Worm (Caenorhabditis elegans): Measurements from ENCODE around the gene K04C2.8.

The K04C2.8 gene

ce11 chrIII:6871067-6871466 lies 971 bp downstream of the K04C2.8 start:
- TF ChIP-seq blmp-1 (tag; optimal IDR thresholded peaks at IDR 0.05; ENCODE audit: insufficient read depth), result no peak
- no peak for TF ChIP-seq nhr-21 (tag; optimal IDR thresholded peaks at IDR 0.05)
- TF ChIP-seq aly-2 (tag; optimal IDR thresholded peaks at IDR 0.05), result no peak
- TF ChIP-seq C34F6.9 (tag; optimal IDR thresholded peaks at IDR 0.05), result peak; percentile 12
- peak in 1 of 2 experiments; percentile 47 for TF ChIP-seq lsy-2 (tag; optimal IDR thresholded peaks at IDR 0.05)
- peak; percentile 24 for TF ChIP-seq F13H6.1 (tag; optimal IDR thresholded peaks at IDR 0.05)
- peak; percentile 34 for TF ChIP-seq sma-9 (GFP tag; optimal IDR thresholded peaks at IDR 0.05)
- TF ChIP-seq sma-9 (tag; optimal IDR thresholded peaks at IDR 0.05), result no peak
- TF ChIP-seq nhr-129 (tag; optimal IDR thresholded peaks at IDR 0.05), result peak; percentile 69

- TF ChIP-seq ztf-1 (GFP tag; conservative IDR thresholded peaks at IDR 0.05) (no peak), C34F6.9 (tag; optimal IDR thresholded peaks at IDR 0.05) (peak; percentile 25), ZK546.5 (tag; optimal IDR thresholded peaks at IDR 0.05) (no peak), aly-2 (tag; optimal IDR thresholded peaks at IDR 0.05) (no peak), sem-4 (tag; optimal IDR thresholded peaks at IDR 0.05) (peak; percentile 23), sma-9 (GFP tag; optimal IDR thresholded peaks at IDR 0.05) (peak; percentile 27), sma-9 (tag; optimal IDR thresholded peaks at IDR 0.05) (no peak), nhr-77 (tag; optimal IDR thresholded peaks at IDR 0.05) (no peak), peb-1 (tag; optimal IDR thresholded peaks at IDR 0.05) (no peak), ama-1 (optimal IDR thresholded peaks at IDR 0.05) (peak; percentile 66), egl-27 (tag; optimal IDR thresholded peaks at IDR 0.05) (no peak), Y55F3AM.14 (GFP tag; optimal IDR thresholded peaks at IDR 0.05) (no peak), nhr-11 (tag; optimal IDR thresholded peaks at IDR 0.05) (no peak), F13H6.1 (tag; optimal IDR thresholded peaks at IDR 0.05) (peak; percentile 40), ceh-82 (tag; optimal IDR thresholded peaks at IDR 0.05) (no peak), R02D3.7 (tag; optimal IDR thresholded peaks at IDR 0.05) (no peak), lin-11 (tag; optimal IDR thresholded peaks at IDR 0.05) (no peak), nhr-25 (tag; optimal IDR thresholded peaks at IDR 0.05) (no peak), unc-55 (GFP tag; optimal IDR thresholded peaks at IDR 0.05) (no peak), nhr-6 (tag; optimal IDR thresholded peaks at IDR 0.05) (no peak), sma-3 (GFP tag; optimal IDR thresholded peaks at IDR 0.05) (no peak), nhr-23 (tag; optimal IDR thresholded peaks at IDR 0.05) (no peak), mdl-1 (tag; optimal IDR thresholded peaks at IDR 0.05) (no peak), ztf-11 (tag; optimal IDR thresholded peaks at IDR 0.05) (no peak), dmd-4 (tag; optimal IDR thresholded peaks at IDR 0.05) (no peak), lsy-2 (tag; optimal IDR thresholded peaks at IDR 0.05) (peak in 1 of 2 experiments; percentile 23), elt-3 (tag; optimal IDR thresholded peaks at IDR 0.05) (no peak), mab-5 (tag; optimal IDR thresholded peaks at IDR 0.05) (no peak), skn-1 (tag; optimal IDR thresholded peaks at IDR 0.05) (no peak), unc-62 (GFP tag; optimal IDR thresholded peaks at IDR 0.05) (no peak), snpc-4 (tag; optimal IDR thresholded peaks at IDR 0.05) (no peak), nhr-21 (tag; optimal IDR thresholded peaks at IDR 0.05) (no peak), lin-13 (GFP tag; optimal IDR thresholded peaks at IDR 0.05) (peak; percentile 27), nhr-12 (tag; optimal IDR thresholded peaks at IDR 0.05) (no peak), ztf-4 (tag; optimal IDR thresholded peaks at IDR 0.05) (no peak), fos-1 (tag; optimal IDR thresholded peaks at IDR 0.05) (no peak), ceh-16 (tag; optimal IDR thresholded peaks at IDR 0.05) (no peak), nhr-237 (tag; optimal IDR thresholded peaks at IDR 0.05) (no peak), lin-39 (tag; optimal IDR thresholded peaks at IDR 0.05) (no peak), unc-39 (tag; optimal IDR thresholded peaks at IDR 0.05) (no peak), zag-1 (tag; optimal IDR thresholded peaks at IDR 0.05) (no peak), blmp-1 (tag; optimal IDR thresholded peaks at IDR 0.05; ENCODE audit: insufficient read depth) (no peak), nhr-10 (tag; optimal IDR thresholded peaks at IDR 0.05) (no peak), gmeb-1 (tag; optimal IDR thresholded peaks at IDR 0.05) (no peak), nhr-129 (tag; optimal IDR thresholded peaks at IDR 0.05) (peak; percentile 37), alr-1 (tag; optimal IDR thresholded peaks at IDR 0.05) (no peak), mbf-1 (tag; optimal IDR thresholded peaks at IDR 0.05) (no peak), elt-1 (tag; optimal IDR thresholded peaks at IDR 0.05) (no peak), crh-2 (tag; optimal IDR thresholded peaks at IDR 0.05) (no peak)
Measured at ce11 chrIII:6871668-6872067, 1.6 kb downstream of the K04C2.8 start.
